Worm (Caenorhabditis elegans): Measurements from ENCODE around the gene W03H9.2.

Gene W03H9.2

ce11 chrII:14154357-14154756, 10.7 kb upstream of the W03H9.2 start, which contains the start of gene Y48B6A.1:
TSS of gene Y48B6A.1 (minus strand) at chrII:14154373.
- peak; percentile 29 for TF ChIP-seq sdc-2 (tag; optimal IDR thresholded peaks at IDR 0.05)
- TF ChIP-seq nfya-1 (tag; optimal IDR thresholded peaks at IDR 0.05) = peak; percentile 94
- no peak for TF ChIP-seq che-1 (tag; optimal IDR thresholded peaks at IDR 0.05)
- peak; percentile 56 for TF ChIP-seq unc-86 (tag; optimal IDR thresholded peaks at IDR 0.05)
- peak; percentile 88 for TF ChIP-seq rnt-1 (tag; optimal IDR thresholded peaks at IDR 0.05)
- TF ChIP-seq tbx-2 (tag; optimal IDR thresholded peaks at IDR 0.05) = peak; percentile 92
- TF ChIP-seq elt-4 (tag; optimal IDR thresholded peaks at IDR 0.05) = no peak
- TF ChIP-seq pha-4 (tag; optimal IDR thresholded peaks at IDR 0.05) = no peak
- peak; percentile 32 for TF ChIP-seq K09A11.1 (tag; optimal IDR thresholded peaks at IDR 0.05; ENCODE audit: insufficient read depth)
- TF ChIP-seq unc-3 (GFP tag; conservative IDR thresholded peaks at IDR 0.05) = no peak
- no peak for TF ChIP-seq unc-3 (tag; optimal IDR thresholded peaks at IDR 0.05)
- TF ChIP-seq ahr-1 (tag; optimal IDR thresholded peaks at IDR 0.05) = peak; percentile 41
- peak; percentile 44 for TF ChIP-seq hlh-30 (tag; optimal IDR thresholded peaks at IDR 0.05; ENCODE audit: insufficient read depth)
- TF ChIP-seq F13H6.1 (tag; optimal IDR thresholded peaks at IDR 0.05) = peak; percentile 67
- TF ChIP-seq odd-2 (tag; optimal IDR thresholded peaks at IDR 0.05) = no peak
- peak; percentile 31 for TF ChIP-seq eyg-1 (tag; optimal IDR thresholded peaks at IDR 0.05)
- no peak for TF ChIP-seq ceh-24 (tag; optimal IDR thresholded peaks at IDR 0.05)
- peak; percentile 78 for TF ChIP-seq lim-6 (tag; optimal IDR thresholded peaks at IDR 0.05)
- no peak for TF ChIP-seq ceh-19 (GFP tag; optimal IDR thresholded peaks at IDR 0.05)
- TF ChIP-seq ama-1 (optimal IDR thresholded peaks at IDR 0.05) = no peak
- peak; percentile 79 for TF ChIP-seq mec-3 (tag; optimal IDR thresholded peaks at IDR 0.05; ENCODE audit: borderline replicate concordance)
- no peak for TF ChIP-seq nhr-232 (tag; optimal IDR thresholded peaks at IDR 0.05)
- TF ChIP-seq Y22D7AL.16 (tag; optimal IDR thresholded peaks at IDR 0.05) = no peak
- TF ChIP-seq ceh-9 (tag; optimal IDR thresholded peaks at IDR 0.05) = no peak
- TF ChIP-seq dmd-4 (tag; optimal IDR thresholded peaks at IDR 0.05; ENCODE audit: borderline replicate concordance) = no peak
- TF ChIP-seq pha-2 (tag; optimal IDR thresholded peaks at IDR 0.05) = peak; percentile 16
- peak; percentile 47 for TF ChIP-seq ceh-48 (tag; optimal IDR thresholded peaks at IDR 0.05)
- 0 out of 2 replicates have a peak, but pooled peaks have one; percentile 18 for TF ChIP-seq sox-2 (GFP tag; IDR thresholded peaks at IDR 0.05)
- peak; percentile 98 for TF ChIP-seq ceh-31 (tag; optimal IDR thresholded peaks at IDR 0.05)
- TF ChIP-seq hlh-15 (tag; optimal IDR thresholded peaks at IDR 0.05) = no peak
- no peak for TF ChIP-seq ceh-6 (GFP tag; optimal IDR thresholded peaks at IDR 0.05)
- peak; percentile 56 for TF ChIP-seq fax-1 (tag; optimal IDR thresholded peaks at IDR 0.05)
- no peak for TF ChIP-seq K02D7.2 (tag; optimal IDR thresholded peaks at IDR 0.05)
- TF ChIP-seq ceh-45 (GFP tag; IDR thresholded peaks at IDR 0.05) = no peak
- TF ChIP-seq gmeb-2 (tag; optimal IDR thresholded peaks at IDR 0.05) = no peak
- no peak for TF ChIP-seq npax-4 (tag; optimal IDR thresholded peaks at IDR 0.05)
- TF ChIP-seq pat-9 (tag; optimal IDR thresholded peaks at IDR 0.05) = no peak
- TF ChIP-seq fkh-10 (GFP tag; optimal IDR thresholded peaks at IDR 0.05) = no peak
- TF ChIP-seq syd-9 (tag; optimal IDR thresholded peaks at IDR 0.05) = no peak
- TF ChIP-seq hlh-13 (GFP tag; optimal IDR thresholded peaks at IDR 0.05) = peak; percentile 48
- peak; percentile 72 for TF ChIP-seq hlh-8 (tag; optimal IDR thresholded peaks at IDR 0.05)
- TF ChIP-seq ceh-22 (tag; optimal IDR thresholded peaks at IDR 0.05) = no peak
- TF ChIP-seq hlh-6 (tag; optimal IDR thresholded peaks at IDR 0.05) = no peak
- TF ChIP-seq ceh-30 (tag; optimal IDR thresholded peaks at IDR 0.05) = peak; percentile 95
- TF ChIP-seq dve-1 (tag; optimal IDR thresholded peaks at IDR 0.05) = peak; percentile 84
- no peak for TF ChIP-seq T23F11.4 (GFP tag; optimal IDR thresholded peaks at IDR 0.05)
- no peak for TF ChIP-seq nhr-11 (tag; optimal IDR thresholded peaks at IDR 0.05)
- TF ChIP-seq ceh-2 (tag; optimal IDR thresholded peaks at IDR 0.05) = peak; percentile 89
- TF ChIP-seq zip-5 (tag; optimal IDR thresholded peaks at IDR 0.05) = peak; percentile 71
- TF ChIP-seq C08G9.2 (tag; optimal IDR thresholded peaks at IDR 0.05) = peak; percentile 94
- TF ChIP-seq elt-2 (tag; optimal IDR thresholded peaks at IDR 0.05) = peak; percentile 58
- peak; percentile 74 for TF ChIP-seq ztf-16 (tag; optimal IDR thresholded peaks at IDR 0.05)
- no peak for TF ChIP-seq lin-11 (tag; optimal IDR thresholded peaks at IDR 0.05)
- peak; percentile 46 for TF ChIP-seq pqm-1 (tag; optimal IDR thresholded peaks at IDR 0.05)

Measured in whole organism, late embryonic.